Worm (Caenorhabditis elegans) whole organism, late embryonic: ENCODE results near the gene cogc-4.

ENCODE experiments used
- fkh-10 ChIP-seq: fragments of 150-350 bp; optimal IDR thresholded peaks from 2 replicates; lab custom pipeline; 2014; ENCODE audit warnings: missing biosample characterization, missing genetic modification reagents, missing genetic modification characterization
- odd-2 ChIP-seq: sonication (generic microtip); optimal IDR thresholded peaks from 2 replicates; lab custom pipeline; 2017; ENCODE audit warnings: antibody characterized with exemption, mild to moderate bottlenecking, missing genetic modification characterization, missing compliant biosample characterization
- pqm-1 ChIP-seq: sonication (generic microtip); optimal IDR thresholded peaks from 2 replicates; lab custom pipeline; 2016; ENCODE audit warnings: missing genetic modification characterization, missing compliant biosample characterization
- sox-2 ChIP-seq: fragments of 200-800 bp; sonication (Bioruptor generic); IDR thresholded peaks from 2 replicates; pipeline ENCODE4 v1.3.6; 2022; ENCODE audit warnings: missing genetic modification reagents, missing genetic modification characterization, missing compliant biosample characterization
- tbx-2 ChIP-seq: sonication (generic microtip); optimal IDR thresholded peaks from 2 replicates; lab custom pipeline; 2016; ENCODE audit warnings: missing genetic modification characterization, missing compliant biosample characterization
- zip-5 ChIP-seq: sonication (generic microtip); optimal IDR thresholded peaks from 2 replicates; lab custom pipeline; 2016; ENCODE audit warnings: missing genetic modification characterization, missing compliant biosample characterization

DNA sequence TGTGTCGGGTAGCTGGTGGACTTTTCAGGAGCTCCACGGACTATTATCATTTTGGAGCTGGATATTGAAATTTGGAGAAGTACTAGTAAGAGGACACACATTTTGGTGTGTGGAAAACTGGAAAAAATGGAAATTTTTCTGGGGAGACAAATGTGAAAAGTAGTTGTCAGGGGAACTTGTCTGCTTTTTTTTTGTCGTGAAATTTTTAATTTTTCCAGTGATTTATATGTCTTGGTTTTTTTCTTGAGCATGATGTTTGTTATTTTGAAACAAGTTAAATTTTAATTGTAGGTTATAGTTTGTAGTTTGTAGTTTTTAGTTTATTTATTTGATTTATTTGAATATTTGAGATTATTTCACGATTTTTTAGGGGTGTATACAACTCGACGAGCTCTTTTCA, 18.0 kb upstream of the cogc-4 start, which contains the start of gene F54D12.7:
- TF ChIP-seq pqm-1 (tag; lab: Kevin White, UChicago) (no peak), odd-2 (no peak), fkh-10 (no peak), zip-5 (tag; lab: Kevin White, UChicago) (no peak), tbx-2 (tag; lab: Kevin White, UChicago) (no peak), sox-2 (no peak)
